Worm (Caenorhabditis elegans): ENCODE measurements around the gene mtp-18.

mtp-18 gene

DNA sequence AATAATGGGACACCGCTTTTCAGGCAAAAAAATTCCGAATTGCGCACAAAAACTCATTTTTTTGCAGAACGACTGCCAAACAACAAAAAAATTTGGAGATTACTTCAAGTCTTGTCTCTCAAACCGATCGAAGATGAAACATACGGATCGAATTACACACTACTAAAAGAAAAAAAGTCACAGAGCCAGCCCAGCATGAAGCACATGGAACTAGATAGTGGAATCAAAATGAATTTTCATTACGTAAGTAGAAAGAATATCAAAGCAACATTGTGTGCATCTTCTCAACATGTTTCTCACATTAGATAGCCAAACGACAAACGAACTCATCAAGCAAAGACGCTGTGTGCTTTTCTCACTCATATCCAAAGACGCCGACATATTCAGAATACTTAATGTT, 14.9 kb upstream of the mtp-18 start:
- TF ChIP-seq lin-15B (tag; optimal IDR thresholded peaks at IDR 0.05) (no peak), elt-3 (tag; optimal IDR thresholded peaks at IDR 0.05) (no peak), nhr-23 (tag; optimal IDR thresholded peaks at IDR 0.05) (no peak), hmg-11 (tag; optimal IDR thresholded peaks at IDR 0.05) (no peak), pqm-1 (tag; optimal IDR thresholded peaks at IDR 0.05) (no peak), ztf-4 (tag; optimal IDR thresholded peaks at IDR 0.05) (no peak), zag-1 (tag; optimal IDR thresholded peaks at IDR 0.05) (no peak), mdl-1 (tag; optimal IDR thresholded peaks at IDR 0.05) (no peak), fkh-10 (GFP tag; optimal IDR thresholded peaks at IDR 0.05) (no peak), unc-62 (GFP tag; optimal IDR thresholded peaks at IDR 0.05) (no peak), ama-1 (optimal IDR thresholded peaks at IDR 0.05) (no peak), daf-12 (tag; optimal IDR thresholded peaks at IDR 0.05) (no peak), nhr-28 (tag; optimal IDR thresholded peaks at IDR 0.05) (no peak), nhr-76 (tag; optimal IDR thresholded peaks at IDR 0.05) (no peak)

DNA sequence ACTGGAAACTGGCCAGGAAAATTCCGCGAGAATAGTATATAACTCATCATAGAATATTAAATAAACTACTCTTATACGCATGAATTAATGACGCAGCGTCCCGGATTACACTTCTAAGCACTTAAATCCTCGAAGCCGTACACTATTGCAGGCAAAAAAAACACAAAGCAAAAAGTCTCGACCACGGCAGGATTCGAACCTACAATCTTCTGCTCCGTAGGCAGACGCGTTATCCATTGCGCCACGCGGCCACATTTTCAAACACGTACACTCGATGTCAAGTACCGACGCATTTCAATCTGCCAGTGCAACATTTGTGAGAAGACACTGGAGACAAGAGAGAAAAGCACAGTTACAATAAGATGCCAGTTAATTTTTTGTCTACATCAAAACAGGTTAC, 13.7 kb upstream of the mtp-18 start:
- TF ChIP-seq aly-2 (tag; optimal IDR thresholded peaks at IDR 0.05) (no peak), elt-3 (tag; optimal IDR thresholded peaks at IDR 0.05) (no peak), hmg-11 (tag; optimal IDR thresholded peaks at IDR 0.05) (peak; percentile 52), ceh-28 (tag; optimal IDR thresholded peaks at IDR 0.05) (no peak), unc-39 (tag; optimal IDR thresholded peaks at IDR 0.05) (no peak), egl-27 (tag; optimal IDR thresholded peaks at IDR 0.05) (peak; percentile 33), nhr-23 (tag; optimal IDR thresholded peaks at IDR 0.05) (no peak), snpc-4 (tag; optimal IDR thresholded peaks at IDR 0.05) (no peak), egl-5 (tag; optimal IDR thresholded peaks at IDR 0.05) (peak; percentile 38), zag-1 (tag; optimal IDR thresholded peaks at IDR 0.05) (no peak), lin-15B (tag; optimal IDR thresholded peaks at IDR 0.05) (no peak), nhr-67 (tag; optimal IDR thresholded peaks at IDR 0.05) (no peak), nhr-12 (tag; optimal IDR thresholded peaks at IDR 0.05) (no peak), nhr-25 (tag; optimal IDR thresholded peaks at IDR 0.05) (peak; percentile 53), ceh-82 (tag; optimal IDR thresholded peaks at IDR 0.05) (no peak), skn-1 (tag; optimal IDR thresholded peaks at IDR 0.05) (peak; percentile 15), ztf-11 (tag; optimal IDR thresholded peaks at IDR 0.05) (no peak), R02D3.7 (tag; optimal IDR thresholded peaks at IDR 0.05) (peak; percentile 12), lin-39 (tag; optimal IDR thresholded peaks at IDR 0.05) (peak; percentile 57), pha-4 (tag; optimal IDR thresholded peaks at IDR 0.05) (peak; percentile 50), nhr-43 (tag; optimal IDR thresholded peaks at IDR 0.05; ENCODE audit: poor library complexity, severe bottlenecking) (peak; percentile 34), fos-1 (tag; optimal IDR thresholded peaks at IDR 0.05) (no peak), tbx-2 (tag; optimal IDR thresholded peaks at IDR 0.05) (peak; percentile 7), elt-1 (tag; optimal IDR thresholded peaks at IDR 0.05) (no peak), elt-2 (tag; optimal IDR thresholded peaks at IDR 0.05) (peak; percentile 35), fkh-2 (tag; optimal IDR thresholded peaks at IDR 0.05) (no peak), ceh-9 (tag; optimal IDR thresholded peaks at IDR 0.05) (no peak), nhr-237 (tag; optimal IDR thresholded peaks at IDR 0.05) (no peak), mdl-1 (tag; optimal IDR thresholded peaks at IDR 0.05) (no peak), ztf-4 (tag; optimal IDR thresholded peaks at IDR 0.05) (no peak), mml-1 (tag; optimal IDR thresholded peaks at IDR 0.05) (no peak), nfya-1 (tag; optimal IDR thresholded peaks at IDR 0.05; ENCODE audit: insufficient read depth) (peak; percentile 39), nhr-11 (tag; optimal IDR thresholded peaks at IDR 0.05) (no peak), pqm-1 (tag; optimal IDR thresholded peaks at IDR 0.05) (no peak), ama-1 (optimal IDR thresholded peaks at IDR 0.05) (no peak), nhr-77 (tag; optimal IDR thresholded peaks at IDR 0.05) (no peak), jun-1 (tag; optimal IDR thresholded peaks at IDR 0.05) (peak; percentile 53), unc-62 (GFP tag; optimal IDR thresholded peaks at IDR 0.05) (no peak)

DNA sequence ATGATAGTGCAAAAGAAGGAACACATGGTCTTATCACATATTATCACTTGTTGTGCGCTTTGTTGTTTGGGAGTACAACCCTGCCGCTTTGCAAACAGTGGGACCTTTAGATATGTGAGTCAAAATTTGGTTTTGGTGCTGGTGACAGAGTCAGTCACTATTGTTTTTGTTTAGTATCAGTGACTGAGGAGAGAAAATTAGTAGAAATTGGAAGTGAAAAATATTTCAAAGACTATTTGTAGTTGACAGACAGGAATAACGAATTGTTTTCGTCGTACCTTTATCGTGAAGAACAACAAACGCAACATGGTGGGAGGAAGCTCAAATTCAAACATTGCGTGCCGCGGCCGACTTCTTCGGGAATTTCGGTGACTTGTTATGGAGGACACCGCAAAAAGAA, 10.3 kb upstream of the mtp-18 start, which contains the start of gene lrch-1:
TSS of gene lrch-1 (minus strand) at position 101 of the 400 bp plus-strand sequence.
- TF ChIP-seq ceh-82 (tag; optimal IDR thresholded peaks at IDR 0.05) (no peak), R02D3.7 (tag; optimal IDR thresholded peaks at IDR 0.05) (no peak), fkh-10 (GFP tag; optimal IDR thresholded peaks at IDR 0.05) (no peak), nhr-67 (tag; optimal IDR thresholded peaks at IDR 0.05) (no peak), nhr-28 (tag; optimal IDR thresholded peaks at IDR 0.05) (no peak), nhr-43 (tag; optimal IDR thresholded peaks at IDR 0.05; ENCODE audit: poor library complexity, severe bottlenecking) (no peak), nhr-25 (tag; optimal IDR thresholded peaks at IDR 0.05) (no peak), nfya-1 (tag; optimal IDR thresholded peaks at IDR 0.05; ENCODE audit: insufficient read depth) (no peak), mml-1 (tag; optimal IDR thresholded peaks at IDR 0.05) (no peak), aly-2 (tag; optimal IDR thresholded peaks at IDR 0.05) (no peak), ceh-9 (tag; optimal IDR thresholded peaks at IDR 0.05) (no peak), skn-1 (tag; optimal IDR thresholded peaks at IDR 0.05) (no peak)
